Fruit fly (Drosophila melanogaster): ENCODE measurements around the gene ScsbetaA.

Gene ScsbetaA

dm6 chr3R:8945502-8946324 lies 7.2 kb downstream of the ScsbetaA start (continued):
- TF ChIP-seq ken (GFP tag; IDR thresholded peaks at IDR 0.05): peak; percentile 73
- peak; percentile 96 for TF ChIP-seq tgo (GFP tag; IDR thresholded peaks at IDR 0.05)
- TF ChIP-seq p53 (GFP tag; optimal IDR thresholded peaks at IDR 0.05): no peak
- peak; percentile 78 for TF ChIP-seq Rfx (GFP tag; IDR thresholded peaks at IDR 0.05)
- TF ChIP-seq Awh (GFP tag; IDR thresholded peaks at IDR 0.05): peak; percentile 78
- no peak; the same call in 2 of the 3 replicates for TF ChIP-seq Opbp (GFP tag; IDR thresholded peaks at IDR 0.05; ENCODE audit: partially characterized antibody)
- peak; percentile 87 for TF ChIP-seq Ssrp (tag; optimal IDR thresholded peaks at IDR 0.05)
- TF ChIP-seq CG3847 (GFP tag; IDR thresholded peaks at IDR 0.05): peak; percentile 64
- peak; percentile 77 for TF ChIP-seq Aef1 (GFP tag; IDR thresholded peaks at IDR 0.05)
- 0 out of 2 replicates have a peak, but pooled peaks have one; percentile 22 for TF ChIP-seq sim (GFP tag; IDR thresholded peaks at IDR 0.05)
- TF ChIP-seq CG11093 (GFP tag; IDR thresholded peaks at IDR 0.05): peak; percentile 79
- no peak for TF ChIP-seq shn (GFP tag; optimal IDR thresholded peaks at IDR 0.05)
- peak; percentile 85 for TF ChIP-seq ci (GFP tag; IDR thresholded peaks at IDR 0.05)
- peak; percentile 81 for TF ChIP-seq croc (GFP tag; conservative IDR thresholded peaks at IDR 0.05)
- peak; percentile 68; the same call in 2 of the 3 replicates for TF ChIP-seq otp (GFP tag; IDR thresholded peaks at IDR 0.05)
- peak; percentile 59 for TF ChIP-seq CG12942 (GFP tag; optimal IDR thresholded peaks at IDR 0.05)
- no peak for TF ChIP-seq NC2β (GFP tag; optimal IDR thresholded peaks at IDR 0.05)
- peak; percentile 41 for TF ChIP-seq CG6854 (GFP tag; optimal IDR thresholded peaks at IDR 0.05)
- peak; percentile 88 for TF ChIP-seq grau (tag; optimal IDR thresholded peaks at IDR 0.05)
- TF ChIP-seq CG10147 (GFP tag; optimal IDR thresholded peaks at IDR 0.05): peak; percentile 56
- no peak for TF ChIP-seq CG3163 (GFP tag; optimal IDR thresholded peaks at IDR 0.05)
- peak; percentile 46; the same call in 1 of the 3 replicates for TF ChIP-seq Optix (GFP tag; IDR thresholded peaks at IDR 0.05)
- 0 out of 2 replicates have a peak, but pooled peaks have one; percentile 23 for TF ChIP-seq CG1024 (GFP tag; IDR thresholded peaks at IDR 0.05)
- peak; percentile 48 for TF ChIP-seq CG30020 (tag; optimal IDR thresholded peaks at IDR 0.05)
- TF ChIP-seq NK7.1 (GFP tag; optimal IDR thresholded peaks at IDR 0.05): no peak
- TF ChIP-seq CG14014 (GFP tag; IDR thresholded peaks at IDR 0.05): peak; percentile 82
- peak; percentile 76 for TF ChIP-seq ssp (GFP tag; IDR thresholded peaks at IDR 0.05)
- TF ChIP-seq corto (GFP tag; optimal IDR thresholded peaks at IDR 0.05): peak; percentile 44
- TF ChIP-seq Camta (GFP tag; optimal IDR thresholded peaks at IDR 0.05): peak; percentile 5
- TF ChIP-seq CG13894 (tag; optimal IDR thresholded peaks at IDR 0.05): no peak
- no peak for TF ChIP-seq tna (GFP tag; IDR thresholded peaks at IDR 0.05; ENCODE audit: partially characterized antibody)
- TF ChIP-seq Sox100B (GFP tag; optimal IDR thresholded peaks at IDR 0.05): peak; percentile 92
- peak; percentile 80 for TF ChIP-seq CG14441 (GFP tag; IDR thresholded peaks at IDR 0.05)
- TF ChIP-seq CG1647 (GFP tag; optimal IDR thresholded peaks at IDR 0.05): peak; percentile 32
- TF ChIP-seq CG10979 (tag; optimal IDR thresholded peaks at IDR 0.05): peak; percentile 87
- TF ChIP-seq wek (GFP tag; optimal IDR thresholded peaks at IDR 0.05): no peak
- TF ChIP-seq Sin3A (optimal IDR thresholded peaks at IDR 0.05): no peak
- peak; percentile 16 for TF ChIP-seq gro (GFP tag; optimal IDR thresholded peaks at IDR 0.05)
- peak; percentile 92 for TF ChIP-seq sqz (GFP tag; optimal IDR thresholded peaks at IDR 0.05)
- peak; percentile 68 for TF ChIP-seq CG18619 (GFP tag; optimal IDR thresholded peaks at IDR 0.05)
- TF ChIP-seq Spps (tag; optimal IDR thresholded peaks at IDR 0.05): peak; percentile 46
- peak; percentile 54 for TF ChIP-seq CG8359 (GFP tag; optimal IDR thresholded peaks at IDR 0.05; ENCODE audit: borderline replicate concordance)
- TF ChIP-seq Med (GFP tag): peak; percentile 90
- peak; percentile 72 for TF ChIP-seq bigmax (GFP tag; optimal IDR thresholded peaks at IDR 0.05)
- no peak for TF ChIP-seq hkb (optimal IDR thresholded peaks at IDR 0.05)
- TF ChIP-seq hkb (GFP tag; IDR thresholded peaks at IDR 0.05): peak; percentile 90
- TF ChIP-seq row (GFP tag; IDR thresholded peaks at IDR 0.05): peak; percentile 84
- peak; percentile 51; the same call in 1 of the 2 replicates for TF ChIP-seq klu (GFP tag; IDR thresholded peaks at IDR 0.05)
- TF ChIP-seq CHES-1-like (GFP tag; optimal IDR thresholded peaks at IDR 0.05): no peak
- peak; percentile 74 for TF ChIP-seq ttk (GFP tag; IDR thresholded peaks at IDR 0.05)
